Worm (Caenorhabditis elegans) whole organism, dauer: Measurements from ENCODE around the gene fbxa-155.
"Not testable (repeated sequence)": the region's sequence is repeated elsewhere in the genome, so short reads cannot be mapped to it uniquely, and the experiment has no call there.

Experiments
- unc-62 ChIP-seq: sonication (generic microtip); optimal IDR thresholded peaks from 2 replicates; lab custom pipeline; 2017; ENCODE audit warnings: missing biosample characterization, missing genetic modification reagents, missing genetic modification characterization

Gene fbxa-155

DNA sequence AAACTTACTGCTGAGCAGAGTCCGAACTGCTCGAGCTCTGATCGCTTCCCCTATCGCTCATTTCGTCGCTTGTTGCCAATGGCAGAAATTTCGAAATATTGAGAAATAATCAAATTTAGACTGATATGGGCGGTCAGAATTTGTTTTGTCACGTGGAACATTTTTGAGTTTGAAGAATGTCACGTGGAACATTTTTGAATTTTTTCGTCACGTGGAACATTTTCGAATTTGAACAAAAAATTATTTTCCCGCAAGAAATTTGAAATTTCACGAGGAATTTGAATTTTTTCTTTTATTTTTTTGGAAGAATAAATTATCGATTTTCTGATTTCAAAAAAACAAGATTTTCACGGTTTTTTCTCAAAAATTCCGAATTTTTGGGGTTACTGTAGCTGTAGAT is at the start of gene fbxa-155:
Gene fbxa-155 (minus strand): TSS at position 101 of the 400 bp plus-strand sequence.
- TF ChIP-seq unc-62 (GFP tag; lab: Kevin White, UChicago) = no peak

ce11 chrIII:10059002-10059401 is 49.0 kb upstream of the fbxa-155 start, which contains the start of gene T16G12.8:
Gene T16G12.8, plus strand, starts transcription at chrIII:10059302.
- no peak for TF ChIP-seq unc-62 (GFP tag; lab: Kevin White, UChicago)

DNA sequence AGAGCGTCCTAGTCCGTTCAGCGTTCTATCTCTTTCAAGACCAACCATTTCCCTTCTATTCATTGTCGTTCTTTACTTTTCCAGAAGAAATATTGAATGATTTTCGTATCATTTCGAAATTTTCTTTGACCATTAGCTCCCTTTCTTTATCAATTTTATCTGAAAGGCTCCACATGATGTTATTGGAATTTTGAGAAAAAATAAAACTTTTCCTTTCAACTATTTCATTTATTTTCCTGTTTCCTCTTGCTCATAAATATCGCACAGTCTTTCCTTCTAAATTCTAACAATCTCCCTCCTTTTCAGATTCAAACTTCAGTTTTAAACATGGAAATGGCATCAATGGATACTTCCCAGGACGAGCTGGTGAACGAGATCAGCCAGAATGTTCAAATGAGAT is 47.5 kb upstream of the fbxa-155 start, which contains the start of gene T16G12.4:
Gene T16G12.4 (plus strand): TSS at position 301 of the 400 bp plus-strand sequence.
- TF ChIP-seq unc-62 (GFP tag; lab: Kevin White, UChicago) = no peak

DNA sequence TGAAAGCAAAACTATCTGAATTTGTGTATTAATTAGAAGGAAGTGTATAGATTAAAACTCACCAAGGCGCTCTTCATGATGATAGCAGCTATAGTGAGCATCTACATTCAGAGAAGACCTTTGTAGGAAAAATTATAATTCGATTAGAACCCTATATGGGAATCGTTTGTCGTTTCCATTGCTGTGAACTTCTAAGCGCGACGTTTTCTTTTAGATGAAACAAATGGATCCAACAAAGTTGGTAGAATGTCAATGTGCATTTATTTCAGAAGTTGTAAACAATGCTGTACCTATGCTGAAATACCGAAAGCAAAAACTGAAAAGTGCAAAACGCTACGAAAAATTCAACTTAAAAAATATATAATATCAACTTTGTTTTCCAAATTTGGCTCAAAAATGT is 46.0 kb upstream of the fbxa-155 start, which contains the start of gene T16G12.10:
Gene T16G12.10 (minus strand): TSS at position 101 of the 400 bp plus-strand sequence.
- TF ChIP-seq unc-62 (GFP tag; lab: Kevin White, UChicago) = no peak

DNA sequence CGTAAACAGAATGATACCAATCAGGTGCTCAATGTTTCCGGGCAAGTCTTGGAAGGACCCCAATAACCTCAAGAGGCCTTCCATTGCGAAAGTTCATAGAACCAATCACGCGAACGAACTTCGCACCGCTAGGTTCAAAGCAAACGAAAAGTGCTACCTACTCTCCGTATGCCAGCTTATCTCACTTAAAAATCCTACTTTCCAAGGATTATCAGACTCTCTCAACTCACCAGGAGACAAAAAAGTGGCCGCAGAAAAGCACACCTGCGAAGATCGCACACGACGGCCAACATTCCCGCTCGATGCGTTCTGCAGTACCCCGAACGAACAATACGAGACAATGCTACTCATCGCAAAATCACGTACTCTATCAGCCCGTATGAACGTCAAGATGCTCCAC is 43.3 kb upstream of the fbxa-155 start, which contains the start of gene T16G12.12:
Gene T16G12.12 (plus strand): TSS at position 301 of the 400 bp plus-strand sequence.
- not testable (repeated sequence) for TF ChIP-seq unc-62 (GFP tag; lab: Kevin White, UChicago)

DNA sequence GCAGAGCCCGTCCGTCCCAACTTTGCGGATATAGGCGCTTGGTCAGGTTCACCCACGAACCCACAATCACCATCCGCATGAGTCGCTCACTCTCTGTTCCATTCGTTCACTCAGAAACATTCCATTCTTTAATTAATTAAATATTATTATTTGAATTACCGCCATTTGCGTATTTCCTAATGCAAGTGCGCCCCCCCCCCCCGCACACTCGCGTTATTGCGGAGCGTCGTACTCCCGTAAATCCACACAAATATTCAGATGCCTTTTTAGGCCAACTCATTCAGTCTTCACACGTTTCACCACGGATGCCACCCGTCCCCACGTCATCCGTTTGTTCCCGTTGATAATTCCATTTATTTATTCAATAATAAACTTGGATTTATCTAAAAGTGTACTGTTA is 40.3 kb upstream of the fbxa-155 start, which contains the start of gene T16G12.3:
Gene T16G12.3 (plus strand): TSS at position 301 of the 400 bp plus-strand sequence.
- TF ChIP-seq unc-62 (GFP tag; lab: Kevin White, UChicago) = not testable (repeated sequence)

DNA sequence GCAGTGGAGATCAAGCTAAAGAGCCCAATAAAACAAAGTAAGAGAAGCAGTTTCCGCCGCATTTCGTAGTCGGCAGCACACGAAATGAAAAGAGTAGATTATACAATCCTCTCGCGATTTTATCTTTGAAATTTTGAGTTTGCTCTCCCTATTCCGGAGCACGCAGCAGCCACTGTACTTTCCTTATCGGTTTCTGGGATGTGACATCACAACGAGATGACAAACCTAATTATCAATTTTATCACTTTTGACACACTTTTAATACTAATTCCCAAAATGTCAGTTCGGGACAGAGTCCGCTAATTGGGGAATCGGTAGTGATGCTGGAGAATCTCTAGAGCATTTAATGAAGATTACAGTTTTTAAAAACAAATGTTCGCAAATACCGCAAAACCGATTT is 39.7 kb upstream of the fbxa-155 start, which contains the start of gene T16G12.1:
Gene T16G12.1 (minus strand): TSS at position 176 of the 400 bp plus-strand sequence.
- TF ChIP-seq unc-62 (GFP tag; lab: Kevin White, UChicago) = no peak

ce11 chrIII:10040013-10040412 is 30.0 kb upstream of the fbxa-155 start, which contains the start of gene T16G12.7:
Gene T16G12.7, minus strand, starts transcription at chrIII:10040113.
- no peak for TF ChIP-seq unc-62 (GFP tag; lab: Kevin White, UChicago)

- TF ChIP-seq unc-62 (GFP tag; lab: Kevin White, UChicago) = no peak
Measured at ce11 chrIII:10037150-10037549, 27.1 kb upstream of the fbxa-155 start, which contains the start of gene M04D8.7. Gene M04D8.7, plus strand, starts transcription at chrIII:10037450.

ce11 chrIII:10035783-10036182 is 25.8 kb upstream of the fbxa-155 start, which contains the start of gene xbx-3:
Gene xbx-3, plus strand, starts transcription at chrIII:10035945.
- TF ChIP-seq unc-62 (GFP tag; lab: Kevin White, UChicago) = no peak

- TF ChIP-seq unc-62 (GFP tag; lab: Kevin White, UChicago) = no peak
Measured at ce11 chrIII:10033881-10034280, 23.9 kb upstream of the fbxa-155 start, which contains the start of gene M04D8.8. Gene M04D8.8, plus strand, starts transcription at chrIII:10034181.

ce11 chrIII:10033213-10033612 is 23.2 kb upstream of the fbxa-155 start, which contains the start of gene M04D8.5:
Gene M04D8.5, minus strand, starts transcription at chrIII:10033313.
- no peak for TF ChIP-seq unc-62 (GFP tag; lab: Kevin White, UChicago)

ce11 chrIII:10030549-10030948 is 20.5 kb upstream of the fbxa-155 start, which contains the start of gene M04D8.4:
Gene M04D8.4, minus strand, starts transcription at chrIII:10030649.
- no peak for TF ChIP-seq unc-62 (GFP tag; lab: Kevin White, UChicago)

- TF ChIP-seq unc-62 (GFP tag; lab: Kevin White, UChicago) = no peak
Measured at ce11 chrIII:10027947-10028346, 17.9 kb upstream of the fbxa-155 start, which contains the start of gene ins-23. Gene ins-23, plus strand, starts transcription at chrIII:10028247.

DNA sequence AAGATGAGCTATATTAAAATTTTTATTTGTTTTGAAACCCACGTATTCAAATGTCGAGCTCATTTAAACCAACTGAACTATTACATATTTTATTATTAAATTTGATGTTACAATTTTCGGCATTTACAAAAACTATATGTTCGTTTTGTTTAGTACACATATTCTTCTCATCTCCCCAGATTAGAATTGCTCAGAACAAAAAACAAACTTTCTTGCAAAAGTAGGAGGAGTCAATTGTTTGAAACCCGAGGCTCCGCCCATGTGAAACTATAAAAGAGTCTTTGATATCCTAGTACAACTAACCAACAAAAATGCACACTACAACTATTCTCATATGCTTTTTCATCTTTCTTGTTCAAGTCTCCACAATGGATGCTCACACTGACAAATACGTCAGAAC is 16.0 kb upstream of the fbxa-155 start, which contains the start of gene ins-22:
Gene ins-22 (plus strand): TSS at position 301 of the 400 bp plus-strand sequence.
- TF ChIP-seq unc-62 (GFP tag; lab: Kevin White, UChicago) = no peak

DNA sequence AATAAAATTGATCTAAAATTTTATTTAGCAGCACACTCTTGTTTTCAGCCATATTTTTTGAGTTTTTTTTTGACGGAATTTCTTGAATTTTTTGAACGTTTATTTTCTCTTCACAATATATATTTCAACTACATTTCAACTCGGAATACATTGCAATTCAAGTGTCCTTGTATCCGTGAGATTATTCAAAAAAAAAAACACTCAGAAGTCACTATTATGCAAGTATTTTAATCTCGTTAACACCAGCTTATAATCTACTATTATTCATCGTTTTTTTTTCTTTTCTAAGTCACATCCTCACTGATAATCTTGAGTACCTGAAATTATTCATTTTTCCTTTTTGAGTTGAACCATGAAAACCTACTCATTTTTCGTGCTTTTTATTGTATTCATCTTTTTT is 13.4 kb upstream of the fbxa-155 start, which contains the start of gene ins-21:
Gene ins-21 (plus strand): TSS at position 301 of the 400 bp plus-strand sequence.
- no peak for TF ChIP-seq unc-62 (GFP tag; lab: Kevin White, UChicago)
